Worm (Caenorhabditis elegans): Measurements from ENCODE around the gene T04A11.4.
"Not testable (repeated sequence)": the region's sequence is repeated elsewhere in the genome, so short reads cannot be mapped to it uniquely, and the experiment has no call there.

The T04A11.4 gene

ce11 chrIV:12520150-12520549 lies 35.8 kb upstream of the T04A11.4 start, which contains the start of gene tsp-4:
TSS of gene tsp-4 (minus strand) at chrIV:12520250.
- TF ChIP-seq nhr-23 (tag; optimal IDR thresholded peaks at IDR 0.05): no peak
- TF ChIP-seq unc-39 (tag; optimal IDR thresholded peaks at IDR 0.05): no peak
- no peak for TF ChIP-seq nhr-28 (tag; optimal IDR thresholded peaks at IDR 0.05)
- TF ChIP-seq mdl-1 (tag; optimal IDR thresholded peaks at IDR 0.05): no peak
- no peak for TF ChIP-seq ceh-16 (tag; optimal IDR thresholded peaks at IDR 0.05)
- TF ChIP-seq fkh-2 (tag; optimal IDR thresholded peaks at IDR 0.05): no peak

- not testable (repeated sequence) for TF ChIP-seq ceh-82, elt-3, fos-1 (tag; optimal IDR thresholded peaks at IDR 0.05)
Measured at ce11 chrIV:12505397-12505796, 21.0 kb upstream of the T04A11.4 start, which contains the start of gene sru-17. TSS of gene sru-17 (plus strand) at chrIV:12505697.

- TF ChIP-seq nhr-25 (tag; optimal IDR thresholded peaks at IDR 0.05) (no peak), nhr-43 (tag; optimal IDR thresholded peaks at IDR 0.05; ENCODE audit: poor library complexity, severe bottlenecking) (no peak), ZK546.5 (tag; optimal IDR thresholded peaks at IDR 0.05) (no peak), mdl-1 (tag; optimal IDR thresholded peaks at IDR 0.05) (no peak), fos-1 (tag; optimal IDR thresholded peaks at IDR 0.05) (no peak), nhr-12 (tag; optimal IDR thresholded peaks at IDR 0.05) (no peak)
Measured at ce11 chrIV:12501956-12502355, 17.6 kb upstream of the T04A11.4 start, which contains the start of gene sru-18. TSS of gene sru-18 (plus strand) at chrIV:12502256.

- TF ChIP-seq mml-1 (tag; optimal IDR thresholded peaks at IDR 0.05): no peak
- TF ChIP-seq egl-5 (tag; optimal IDR thresholded peaks at IDR 0.05): no peak
- TF ChIP-seq ztf-4 (tag; optimal IDR thresholded peaks at IDR 0.05): no peak
- TF ChIP-seq pqm-1 (tag; optimal IDR thresholded peaks at IDR 0.05): no peak
- TF ChIP-seq unc-39 (tag; optimal IDR thresholded peaks at IDR 0.05): no peak
- TF ChIP-seq nhr-12 (tag; optimal IDR thresholded peaks at IDR 0.05): no peak
- no peak for TF ChIP-seq nhr-76 (tag; optimal IDR thresholded peaks at IDR 0.05)
- TF ChIP-seq zag-1 (tag; optimal IDR thresholded peaks at IDR 0.05): no peak
- TF ChIP-seq nhr-77 (tag; optimal IDR thresholded peaks at IDR 0.05): no peak
- no peak for TF ChIP-seq R02D3.7 (tag; optimal IDR thresholded peaks at IDR 0.05)
- no peak for TF ChIP-seq ceh-82 (tag; optimal IDR thresholded peaks at IDR 0.05)
- TF ChIP-seq unc-62 (GFP tag; optimal IDR thresholded peaks at IDR 0.05): no peak
- no peak for TF ChIP-seq fos-1 (tag; optimal IDR thresholded peaks at IDR 0.05)
- TF ChIP-seq lsy-12 (tag; optimal IDR thresholded peaks at IDR 0.05): no peak
- no peak for TF ChIP-seq nhr-23 (tag; optimal IDR thresholded peaks at IDR 0.05)
- no peak for TF ChIP-seq aly-2 (tag; optimal IDR thresholded peaks at IDR 0.05)
Measured at ce11 chrIV:12498238-12498637, 13.9 kb upstream of the T04A11.4 start, which contains the start of gene sru-19. TSS of gene sru-19 (plus strand) at chrIV:12498538.

ce11 chrIV:12495196-12495595 lies 10.8 kb upstream of the T04A11.4 start, which contains the start of gene sru-20:
TSS of gene sru-20 (plus strand) at chrIV:12495496.
- TF ChIP-seq pha-4 (tag; optimal IDR thresholded peaks at IDR 0.05) (no peak), ZK546.5 (tag; optimal IDR thresholded peaks at IDR 0.05) (no peak), unc-62 (GFP tag; optimal IDR thresholded peaks at IDR 0.05) (no peak), ceh-9 (tag; optimal IDR thresholded peaks at IDR 0.05) (no peak), ama-1 (optimal IDR thresholded peaks at IDR 0.05) (no peak), skn-1 (tag; optimal IDR thresholded peaks at IDR 0.05) (no peak), nhr-25 (tag; optimal IDR thresholded peaks at IDR 0.05) (no peak), nhr-77 (tag; optimal IDR thresholded peaks at IDR 0.05) (no peak), elt-3 (tag; optimal IDR thresholded peaks at IDR 0.05) (no peak), daf-12 (tag; optimal IDR thresholded peaks at IDR 0.05) (no peak), eor-1 (tag; optimal IDR thresholded peaks at IDR 0.05) (no peak), fkh-2 (tag; optimal IDR thresholded peaks at IDR 0.05) (no peak), tbx-2 (tag; optimal IDR thresholded peaks at IDR 0.05) (no peak), ceh-82 (tag; optimal IDR thresholded peaks at IDR 0.05) (no peak), nhr-28 (tag; optimal IDR thresholded peaks at IDR 0.05) (no peak), ztf-11 (tag; optimal IDR thresholded peaks at IDR 0.05) (no peak), nfya-1 (tag; optimal IDR thresholded peaks at IDR 0.05; ENCODE audit: insufficient read depth) (no peak)

ce11 chrIV:12490491-12490890 lies 6.1 kb upstream of the T04A11.4 start, which contains the start of gene him-6:
TSS of gene him-6 (plus strand) at chrIV:12490791.
- TF ChIP-seq snpc-4 (tag; optimal IDR thresholded peaks at IDR 0.05) (no peak), nhr-11 (tag; optimal IDR thresholded peaks at IDR 0.05) (no peak), ztf-11 (tag; optimal IDR thresholded peaks at IDR 0.05) (no peak), hmg-11 (tag; optimal IDR thresholded peaks at IDR 0.05) (no peak), nhr-77 (tag; optimal IDR thresholded peaks at IDR 0.05) (no peak), aly-2 (tag; optimal IDR thresholded peaks at IDR 0.05) (no peak), ZK546.5 (tag; optimal IDR thresholded peaks at IDR 0.05) (no peak), nhr-67 (tag; optimal IDR thresholded peaks at IDR 0.05) (no peak), nhr-25 (tag; optimal IDR thresholded peaks at IDR 0.05) (no peak), pha-4 (tag; optimal IDR thresholded peaks at IDR 0.05) (no peak), nhr-237 (tag; optimal IDR thresholded peaks at IDR 0.05) (no peak), pqm-1 (tag; optimal IDR thresholded peaks at IDR 0.05) (no peak)
